Worm (Caenorhabditis elegans) whole organism, L2 larva: ENCODE data around the gene clec-70.

ENCODE experiments used
- R02D3.7 ChIP-seq: fragments of 150-350 bp; optimal IDR thresholded peaks from 2 replicates; lab custom pipeline; 2014; ENCODE audit warnings: missing biosample characterization, missing genetic modification characterization
- egl-27 ChIP-seq: sonication (generic microtip); optimal IDR thresholded peaks from 3 replicates; lab custom pipeline; 2017; ENCODE audit warnings: missing biosample characterization, missing genetic modification reagents, missing genetic modification characterization
- elt-1 ChIP-seq: fragments of 150-350 bp; optimal IDR thresholded peaks from 2 replicates; lab custom pipeline; 2014; ENCODE audit warnings: missing biosample characterization, missing genetic modification characterization
- elt-3 ChIP-seq: sonication (generic microtip); optimal IDR thresholded peaks from 2 replicates; lab custom pipeline; 2017; ENCODE audit warnings: missing biosample characterization, missing genetic modification characterization
- lin-11 ChIP-seq: fragments of 150-350 bp; sonication (generic microtip); optimal IDR thresholded peaks from 2 replicates; lab custom pipeline; 2014; ENCODE audit warnings: missing biosample characterization, missing genetic modification characterization, inconsistent platforms, mixed read lengths
- nhr-11 ChIP-seq: fragments of 150-350 bp; optimal IDR thresholded peaks from 2 replicates; lab custom pipeline; 2014; ENCODE audit warnings: missing biosample characterization, missing genetic modification characterization
- peb-1 ChIP-seq: fragments of 150-350 bp; optimal IDR thresholded peaks from 2 replicates; lab custom pipeline; 2014; ENCODE audit warnings: missing biosample characterization, missing genetic modification characterization
- ztf-11 ChIP-seq: sonication (generic microtip); optimal IDR thresholded peaks from 2 replicates; lab custom pipeline; 2017; ENCODE audit warnings: missing biosample characterization, missing genetic modification characterization
- ztf-4 ChIP-seq: fragments of 150-350 bp; optimal IDR thresholded peaks from 2 replicates; lab custom pipeline; 2014; ENCODE audit warnings: missing biosample characterization, missing genetic modification characterization

- TF ChIP-seq egl-27 (tag; lab: Kevin White, UChicago) (no peak), ztf-11 (tag; lab: Kevin White, UChicago) (no peak), peb-1 (no peak), R02D3.7 (no peak), nhr-11 (tag; lab: Kevin White, UChicago) (no peak), lin-11 (no peak), elt-1 (tag; lab: Kevin White, UChicago) (no peak), elt-3 (tag; lab: Kevin White, UChicago) (no peak), ztf-4 (tag; lab: Kevin White, UChicago) (no peak)
Observed at ce11 chrIV:3885369-3885768, 47.1 kb upstream of the clec-70 start, which contains the start of gene oac-22.
